Fruit fly (Drosophila melanogaster) whole organism, embryonic: Measurements from ENCODE around the gene Aasdh.

Experiments
- B-H2 ChIP-seq: fragments of 200-800 bp; sonication (Bioruptor generic); optimal IDR thresholded peaks from 2 replicates; lab custom pipeline; 2018; ENCODE audit warnings: missing biosample characterization, mild to moderate bottlenecking, missing genetic modification characterization
- Bdp1 ChIP-seq: fragments of 200-800 bp; sonication (Bioruptor generic); optimal IDR thresholded peaks from 3 replicates; lab custom pipeline; 2016; ENCODE audit warnings: missing biosample characterization, missing genetic modification characterization
- CG12299 ChIP-seq: fragments of 200-800 bp; sonication (Bioruptor generic); optimal IDR thresholded peaks from 2 replicates; lab custom pipeline; 2018; ENCODE audit warnings: missing biosample characterization, mild to moderate bottlenecking, missing genetic modification characterization
- CG13123 ChIP-seq: fragments of 200-800 bp; sonication (Bioruptor generic); optimal IDR thresholded peaks from 2 replicates; lab custom pipeline; 2016; ENCODE audit warnings: missing biosample characterization, missing genetic modification characterization
- CG13424 ChIP-seq: fragments of 200-800 bp; sonication (Bioruptor generic); optimal IDR thresholded peaks from 2 replicates; lab custom pipeline; 2019; ENCODE audit warnings: missing biosample characterization, mild to moderate bottlenecking, missing genetic modification characterization, moderate library complexity
- CG15269 ChIP-seq: fragments of 200-800 bp; sonication (Bioruptor generic); optimal IDR thresholded peaks from 2 replicates; lab custom pipeline; 2018; ENCODE audit warnings: missing biosample characterization, mild to moderate bottlenecking, missing genetic modification characterization, moderate library complexity
- CG15514 ChIP-seq: fragments of 200-800 bp; sonication (Bioruptor generic); optimal IDR thresholded peaks from 3 replicates; lab custom pipeline; 2017; ENCODE audit warnings: missing biosample characterization, missing genetic modification characterization, mild to moderate bottlenecking, moderate library complexity, missing genetic modification reagents
- CG2889 ChIP-seq: fragments of 200-800 bp; sonication (Bioruptor generic); IDR thresholded peaks from 3 replicates; pipeline ENCODE4 v1.3.6; 2022; ENCODE audit warnings: missing biosample characterization, missing genetic modification characterization
- CG4360 ChIP-seq: fragments of 200-800 bp; sonication (Bioruptor generic); IDR thresholded peaks from 2 replicates; pipeline ENCODE4 v1.3.6; 2022; ENCODE audit warnings: missing biosample characterization, missing genetic modification characterization
- CG4854 ChIP-seq: fragments of 200-800 bp; sonication (Bioruptor generic); optimal IDR thresholded peaks from 2 replicates; lab custom pipeline; 2016; ENCODE audit warnings: missing biosample characterization, missing genetic modification characterization, inconsistent platforms
- CG7928 ChIP-seq: fragments of 200-800 bp; sonication (Bioruptor generic); optimal IDR thresholded peaks from 2 replicates; lab custom pipeline; 2017; ENCODE audit warnings: missing biosample characterization, mild to moderate bottlenecking, missing genetic modification characterization
- CG8281 ChIP-seq: fragments of 200-800 bp; sonication (Bioruptor generic); optimal IDR thresholded peaks from 2 replicates; lab custom pipeline; 2018; ENCODE audit warnings: missing biosample characterization, mild to moderate bottlenecking, missing genetic modification characterization, moderate library complexity
- CG9817 ChIP-seq: fragments of 200-800 bp; sonication (Bioruptor generic); optimal IDR thresholded peaks from 2 replicates; lab custom pipeline; 2018; ENCODE audit warnings: missing biosample characterization, mild to moderate bottlenecking, missing genetic modification characterization, moderate library complexity
- Dp ChIP-seq: fragments of 200-800 bp; sonication (Bioruptor generic); optimal IDR thresholded peaks from 2 replicates; lab custom pipeline; 2018; ENCODE audit warnings: missing biosample characterization, mild to moderate bottlenecking, missing genetic modification characterization, moderate library complexity
- ERR ChIP-seq: fragments of 200-800 bp; sonication (Bioruptor generic); optimal IDR thresholded peaks from 2 replicates; lab custom pipeline; 2016; ENCODE audit warnings: missing biosample characterization, missing genetic modification characterization
- Ets65A ChIP-seq: fragments of 200-800 bp; sonication (Bioruptor generic); peaks from one replicate; lab custom pipeline; 2016; ENCODE audit warnings: missing biosample characterization, missing genetic modification characterization
- HLH3B ChIP-seq: fragments of 200-800 bp; sonication (Bioruptor generic); IDR thresholded peaks from 2 replicates; pipeline ENCODE4 v1.3.6; 2022; ENCODE audit warnings: missing biosample characterization, missing genetic modification characterization
- Nf-YC ChIP-seq: fragments of 200-800 bp; optimal IDR thresholded peaks from 3 replicates; lab custom pipeline; 2019; ENCODE audit warnings: missing biosample characterization, mild to moderate bottlenecking, missing genetic modification characterization, moderate library complexity
- Optix ChIP-seq: fragments of 200-800 bp; sonication (Bioruptor generic); IDR thresholded peaks from 3 replicates; pipeline ENCODE4 v1.3.6; 2022; ENCODE audit warnings: missing biosample characterization, missing genetic modification characterization
- Ravus ChIP-seq: fragments of 200-800 bp; sonication (Bioruptor generic); IDR thresholded peaks from 2 replicates; pipeline ENCODE4 v1.3.6; 2022; ENCODE audit warnings: missing biosample characterization, missing genetic modification characterization
- Vsx1 ChIP-seq: fragments of 200-800 bp; sonication (Bioruptor generic); optimal IDR thresholded peaks from 2 replicates; lab custom pipeline; 2017; ENCODE audit warnings: missing biosample characterization, mild to moderate bottlenecking, missing genetic modification characterization, missing genetic modification reagents
- YL-1 ChIP-seq: fragments of 200-800 bp; sonication (Bioruptor generic); optimal IDR thresholded peaks from 3 replicates; lab custom pipeline; 2017; ENCODE audit warnings: missing biosample characterization, mild to moderate bottlenecking, missing genetic modification characterization
- bab2 ChIP-seq: fragments of 200-800 bp; sonication (Bioruptor generic); optimal IDR thresholded peaks from 2 replicates; lab custom pipeline; 2016; ENCODE audit warnings: missing biosample characterization, missing genetic modification characterization
- dysf ChIP-seq: fragments of 200-800 bp; sonication (Bioruptor generic); IDR thresholded peaks from 3 replicates; pipeline ENCODE4 v1.3.6; 2022; ENCODE audit warnings: missing biosample characterization, missing genetic modification characterization
- esg ChIP-seq: fragments of 200-800 bp; sonication (Bioruptor generic); conservative IDR thresholded peaks from 2 replicates; pipeline ENCODE4 v1.3.6; 2022; ENCODE audit warnings: missing biosample characterization, missing genetic modification characterization
- fd3F ChIP-seq: fragments of 200-800 bp; sonication (Bioruptor generic); optimal IDR thresholded peaks from 2 replicates; lab custom pipeline; 2018; ENCODE audit warnings: missing biosample characterization, mild to moderate bottlenecking, missing genetic modification characterization, moderate library complexity
- hth ChIP-seq: fragments of >200 bp; optimal IDR thresholded peaks from 2 replicates; lab custom pipeline; 2017; ENCODE audit warnings: inconsistent platforms
- kah ChIP-seq: fragments of 200-800 bp; sonication (Bioruptor generic); optimal IDR thresholded peaks from 2 replicates; lab custom pipeline; 2018; ENCODE audit warnings: missing biosample characterization, mild to moderate bottlenecking, missing genetic modification characterization
- ken ChIP-seq: fragments of 200-800 bp; sonication (Bioruptor generic); IDR thresholded peaks from 3 replicates; pipeline ENCODE4 v1.3.6; 2022; ENCODE audit warnings: missing biosample characterization, missing genetic modification characterization
- klu ChIP-seq: fragments of 200-800 bp; sonication (Bioruptor generic); IDR thresholded peaks from 2 replicates; pipeline ENCODE4 v1.3.6; 2022; ENCODE audit warnings: missing biosample characterization, missing genetic modification characterization
- lab ChIP-seq: fragments of 200-800 bp; sonication (Bioruptor generic); optimal IDR thresholded peaks from 3 replicates; lab custom pipeline; 2017; ENCODE audit warnings: missing biosample characterization, missing genetic modification characterization, mild to moderate bottlenecking, moderate library complexity, missing genetic modification reagents
- lilli ChIP-seq: fragments of 200-800 bp; sonication (Bioruptor generic); optimal IDR thresholded peaks from 3 replicates; lab custom pipeline; 2016; ENCODE audit warnings: missing biosample characterization, missing genetic modification characterization
- maf-S ChIP-seq: fragments of 200-800 bp; sonication (Bioruptor generic); optimal IDR thresholded peaks from 2 replicates; lab custom pipeline; 2016; ENCODE audit warnings: missing biosample characterization, missing genetic modification characterization
- nau ChIP-seq: fragments of 200-800 bp; sonication (Bioruptor generic); optimal IDR thresholded peaks from 3 replicates; lab custom pipeline; 2017; ENCODE audit warnings: missing biosample characterization, mild to moderate bottlenecking, missing genetic modification characterization, missing genetic modification reagents
- oc ChIP-seq: fragments of 200-800 bp; sonication (Bioruptor generic); optimal IDR thresholded peaks from 2 replicates; lab custom pipeline; 2018; ENCODE audit warnings: missing biosample characterization, mild to moderate bottlenecking, missing genetic modification characterization, moderate library complexity
- onecut ChIP-seq: fragments of 200-800 bp; sonication (Bioruptor generic); IDR thresholded peaks from 2 replicates; pipeline ENCODE4 v1.3.6; 2022; ENCODE audit warnings: missing biosample characterization, missing genetic modification characterization
- pan ChIP-seq, 4 experiments: fragments of >200 bp in 3 of 4; fragments of 200-800 bp in 1 of 4; sonication (Bioruptor generic) in 1 of 4; optimal IDR thresholded peaks in 3 of 4; IDR thresholded peaks in 1 of 4; 2 replicates each; pipeline versions ENCODE4 v1.3.6 to Lab custom; 2017 to 2022; ENCODE audit warnings: missing biosample characterization in 2 of 4, missing genetic modification characterization in 2 of 4, mixed read lengths in 1 of 4
- pros ChIP-seq: fragments of 200-800 bp; sonication (Bioruptor generic); optimal IDR thresholded peaks from 3 replicates; lab custom pipeline; 2019; ENCODE audit warnings: missing biosample characterization, mild to moderate bottlenecking, missing genetic modification characterization, moderate library complexity
- sens-2 ChIP-seq: fragments of 200-800 bp; sonication (Bioruptor generic); IDR thresholded peaks from 2 replicates; pipeline ENCODE4 v1.3.6; 2022; ENCODE audit warnings: missing biosample characterization, missing genetic modification characterization
- wek ChIP-seq: fragments of 200-800 bp; sonication (Bioruptor generic); optimal IDR thresholded peaks from 3 replicates; lab custom pipeline; 2018; ENCODE audit warnings: missing biosample characterization, mild to moderate bottlenecking, missing genetic modification characterization, moderate library complexity
- yki ChIP-seq: fragments of >200 bp; optimal IDR thresholded peaks from 3 replicates; lab custom pipeline; 2018

Gene Aasdh

DNA sequence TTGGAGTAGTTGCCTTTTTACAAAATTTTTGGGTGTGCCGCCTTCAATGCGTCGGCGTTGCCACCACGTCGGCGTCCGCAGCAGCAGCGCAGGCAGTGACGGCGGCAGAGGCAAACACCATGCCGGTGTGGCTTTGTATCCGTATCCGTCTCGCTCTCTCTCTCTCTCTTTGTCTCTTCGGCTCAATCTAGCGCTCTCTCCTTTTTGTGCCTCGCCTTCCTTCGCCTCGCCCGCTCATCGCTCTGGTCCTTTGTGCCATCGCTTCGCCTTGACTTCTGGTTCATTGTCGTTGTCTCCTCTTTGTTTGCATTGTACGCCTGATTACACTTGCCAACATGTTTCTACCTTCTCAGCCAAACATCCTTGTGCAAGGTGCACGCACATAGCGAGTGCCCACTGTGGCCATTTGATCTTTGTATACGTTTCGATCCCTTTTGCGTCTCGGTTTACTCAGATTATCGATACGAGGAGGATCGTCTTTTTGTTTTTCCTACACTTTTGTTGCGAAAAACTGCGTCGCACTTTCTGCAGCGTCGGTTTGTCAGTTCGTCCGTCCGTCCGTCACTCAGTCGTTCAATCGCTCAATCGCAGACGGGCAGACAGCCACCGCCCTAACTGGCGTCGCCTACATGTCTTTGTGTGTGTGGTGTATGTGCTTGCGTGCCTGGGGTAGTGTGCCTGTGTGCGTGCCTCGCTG lies 32.9 kb downstream of the Aasdh start (continued):
- peak; percentile 36 for TF ChIP-seq wek
- peak; percentile 6 for TF ChIP-seq bab2
- no peak for TF ChIP-seq Nf-YC (tag; lab: Kevin White, UChicago)
- no peak for TF ChIP-seq Vsx1
- no peak for TF ChIP-seq fd3F (GFP tag; lab: Kevin White, UChicago)
- no peak for TF ChIP-seq nau (GFP tag; lab: Kevin White, UChicago)
- TF ChIP-seq YL-1 (GFP tag; lab: Kevin White, UChicago) = peak; percentile 17
- TF ChIP-seq Ravus = no peak
- TF ChIP-seq CG13424 (tag; lab: Kevin White, UChicago) = no peak
- no peak for TF ChIP-seq CG9817
- TF ChIP-seq onecut = no peak
- no peak for TF ChIP-seq ken
- 0 out of 2 replicates have a peak, but pooled peaks have one; percentile 4 for TF ChIP-seq HLH3B (GFP tag; lab: Robert Waterston, UW)
- TF ChIP-seq Bdp1 = no peak
- TF ChIP-seq kah (GFP tag; lab: Kevin White, UChicago) = no peak
- no peak for TF ChIP-seq oc (tag; lab: Kevin White, UChicago)
- TF ChIP-seq pan (optimal IDR thresholded peaks at IDR 0.05; lab: Kevin White, UChicago) = no peak
- peak in 1 of 2 experiments; percentile 25 for TF ChIP-seq pan (GFP tag; optimal IDR thresholded peaks at IDR 0.05 in 1 of 2, IDR thresholded peaks at IDR 0.05 in 1 of 2)
- TF ChIP-seq pros = peak; percentile 89
- TF ChIP-seq CG15514 (GFP tag; lab: Kevin White, UChicago) = no peak
- TF ChIP-seq hth (lab: Kevin White, UChicago) = no peak
- TF ChIP-seq Ets65A (GFP tag; lab: Kevin White, UChicago) = peak; percentile 62
- no peak for TF ChIP-seq klu (GFP tag; lab: Robert Waterston, UW)
- TF ChIP-seq maf-S (GFP tag; lab: Kevin White, UChicago) = no peak
- no peak for TF ChIP-seq CG7928 (GFP tag; lab: Kevin White, UChicago)
- TF ChIP-seq CG12299 = no peak
- no peak for TF ChIP-seq CG15269 (tag; lab: Kevin White, UChicago)
- TF ChIP-seq ERR = no peak
- TF ChIP-seq esg (GFP tag; lab: Robert Waterston, UW) = no peak
- no peak for TF ChIP-seq sens-2
- TF ChIP-seq CG4360 (GFP tag; lab: Robert Waterston, UW) = no peak
- TF ChIP-seq CG4854 (GFP tag; lab: Kevin White, UChicago) = no peak
- peak; percentile 35 for TF ChIP-seq Dp (GFP tag; lab: Kevin White, UChicago)
- TF ChIP-seq dysf (GFP tag; lab: Robert Waterston, UW) = 0 out of 3 replicates have a peak, but pooled peaks have one; percentile 30
- TF ChIP-seq CG8281 (tag; lab: Kevin White, UChicago) = peak; percentile 100
- TF ChIP-seq lab (GFP tag; lab: Kevin White, UChicago) = no peak
- TF ChIP-seq Optix (GFP tag; lab: Robert Waterston, UW) = no peak
- no peak for TF ChIP-seq CG13123 (GFP tag; lab: Kevin White, UChicago)
- peak; percentile 1 for TF ChIP-seq yki (lab: Kevin White, UChicago)
- peak; percentile 23 for TF ChIP-seq lilli (GFP tag; lab: Kevin White, UChicago)
- TF ChIP-seq CG2889 (GFP tag; lab: Robert Waterston, UW) = peak; percentile 78
- no peak for TF ChIP-seq B-H2 (GFP tag; lab: Kevin White, UChicago)
- TF ChIP-seq, all 482 proteins: peak for 96
